Worm (Caenorhabditis elegans): ENCODE measurements around the gene zipt-13.

DNA sequence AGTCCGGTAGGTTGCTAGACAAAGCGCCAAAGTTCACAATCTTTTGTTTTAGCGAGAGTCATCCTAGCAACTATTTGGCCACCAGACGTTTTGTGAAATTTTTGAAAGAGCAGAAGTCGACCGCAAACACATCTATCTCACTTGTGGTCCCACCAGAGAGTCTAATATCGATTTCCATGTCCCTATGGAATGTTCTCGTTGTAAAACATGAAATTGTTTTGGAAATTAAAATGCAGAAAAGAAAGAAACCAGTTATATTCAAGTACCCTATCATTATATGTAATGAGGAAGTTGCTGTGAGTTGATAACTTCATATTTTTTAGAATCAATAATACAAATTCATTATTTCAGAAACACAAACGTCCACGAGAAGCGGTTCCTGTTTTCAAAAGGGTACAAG, 52.0 kb downstream of the zipt-13 start:
- TF ChIP-seq skn-1 (tag; optimal IDR thresholded peaks at IDR 0.05): no peak
- no peak for TF ChIP-seq hmg-1.1 (GFP tag; IDR thresholded peaks at IDR 0.05)
- no peak for TF ChIP-seq pha-4 (GFP tag; IDR thresholded peaks at IDR 0.05)
- no peak for TF ChIP-seq pha-4 (tag; optimal IDR thresholded peaks at IDR 0.05)
- TF ChIP-seq sdz-12 (GFP tag; optimal IDR thresholded peaks at IDR 0.05): no peak
- TF ChIP-seq zag-1 (tag; optimal IDR thresholded peaks at IDR 0.05): no peak
- no peak for TF ChIP-seq set-16 (GFP tag; IDR thresholded peaks at IDR 0.05)
- TF ChIP-seq unc-62 (GFP tag; optimal IDR thresholded peaks at IDR 0.05 in 1 of 2): no peak
- no peak for TF ChIP-seq unc-62 (tag; optimal IDR thresholded peaks at IDR 0.05)
- TF ChIP-seq ZK546.5 (tag; optimal IDR thresholded peaks at IDR 0.05): no peak
- no peak for TF ChIP-seq madf-5 (GFP tag; IDR thresholded peaks at IDR 0.05)

All from whole organism, L4 larva.